Worm (Caenorhabditis elegans) whole organism, late embryonic: ENCODE measurements around the gene F02D10.2.

ENCODE experiments used
- gmeb-2 ChIP-seq: sonication (generic microtip); optimal IDR thresholded peaks from 2 replicates; lab custom pipeline; 2016; ENCODE audit warnings: missing genetic modification characterization, inconsistent platforms, missing compliant biosample characterization
- npax-4 ChIP-seq: sonication (generic microtip); optimal IDR thresholded peaks from 2 replicates; lab custom pipeline; 2016; ENCODE audit warnings: missing genetic modification characterization, missing compliant biosample characterization

ce11 chrX:13499923-13500322 lies 36.2 kb upstream of the F02D10.2 start:
- no peak for TF ChIP-seq npax-4
- TF ChIP-seq gmeb-2 (tag; lab: Kevin White, UChicago) = no peak
